Worm (Caenorhabditis elegans) whole organism, L4/young adult: ENCODE results near the gene K04G11.3.

ENCODE experiments used
- W03F9.2 ChIP-seq: fragments of 150-350 bp; optimal IDR thresholded peaks from 2 replicates; lab custom pipeline; 2014; ENCODE audit warnings: missing biosample characterization, missing genetic modification characterization
- dao-5 ChIP-seq: sonication (generic microtip); optimal IDR thresholded peaks from 2 replicates; lab custom pipeline; 2016; ENCODE audit warnings: missing genotype, missing genetic modification characterization, moderate library complexity, missing compliant biosample characterization
- him-1 ChIP-seq: sonication (generic microtip); optimal IDR thresholded peaks from 2 replicates; lab custom pipeline; 2016; ENCODE audit warnings: missing genotype, missing genetic modification reagents, missing genetic modification characterization, missing compliant biosample characterization

ce11 chrX:14313627-14314026, 33.8 kb downstream of the K04G11.3 start, which contains the start of gene prx-1:
- no peak for TF ChIP-seq him-1 (tag; lab: Kevin White, UChicago)
- TF ChIP-seq W03F9.2: no peak
- TF ChIP-seq dao-5 (tag; lab: Kevin White, UChicago): no peak
